Worm (Caenorhabditis elegans): ENCODE measurements around the gene med-1.

- TF ChIP-seq dmd-4 (tag; optimal IDR thresholded peaks at IDR 0.05) (no peak), ztf-11 (tag; optimal IDR thresholded peaks at IDR 0.05) (no peak), F13H6.1 (tag; optimal IDR thresholded peaks at IDR 0.05) (no peak)
Measured at ce11 chrX:12451258-12451657, 20.8 kb downstream of the med-1 start.
